Fruit fly (Drosophila melanogaster): Measurements from ENCODE around the gene Polr3F.

dm6 chr3R:22351396-22351795 lies 15.8 kb downstream of the Polr3F start, which contains the start of gene rdhB:
- TF ChIP-seq tj (GFP tag; optimal IDR thresholded peaks at IDR 0.05), result no peak
- no peak for TF ChIP-seq CG7101 (tag; optimal IDR thresholded peaks at IDR 0.05)
- TF ChIP-seq CG1620 (GFP tag; optimal IDR thresholded peaks at IDR 0.05), result no peak
- no peak for TF ChIP-seq Clk (GFP tag; optimal IDR thresholded peaks at IDR 0.05)
- TF ChIP-seq Mnt (GFP tag; optimal IDR thresholded peaks at IDR 0.05), result no peak
- TF ChIP-seq CG14711 (tag; optimal IDR thresholded peaks at IDR 0.05), result no peak
- TF ChIP-seq bab1 (GFP tag; optimal IDR thresholded peaks at IDR 0.05), result no peak
- TF ChIP-seq Hr96 (GFP tag; optimal IDR thresholded peaks at IDR 0.05), result no peak
- no peak for TF ChIP-seq CG11617 (GFP tag; optimal IDR thresholded peaks at IDR 0.05)
- TF ChIP-seq kay (GFP tag; ENCODE audit: borderline replicate concordance), result no peak
